Worm (Caenorhabditis elegans): ENCODE data around the gene T27F7.12.

The T27F7.12 gene

DNA sequence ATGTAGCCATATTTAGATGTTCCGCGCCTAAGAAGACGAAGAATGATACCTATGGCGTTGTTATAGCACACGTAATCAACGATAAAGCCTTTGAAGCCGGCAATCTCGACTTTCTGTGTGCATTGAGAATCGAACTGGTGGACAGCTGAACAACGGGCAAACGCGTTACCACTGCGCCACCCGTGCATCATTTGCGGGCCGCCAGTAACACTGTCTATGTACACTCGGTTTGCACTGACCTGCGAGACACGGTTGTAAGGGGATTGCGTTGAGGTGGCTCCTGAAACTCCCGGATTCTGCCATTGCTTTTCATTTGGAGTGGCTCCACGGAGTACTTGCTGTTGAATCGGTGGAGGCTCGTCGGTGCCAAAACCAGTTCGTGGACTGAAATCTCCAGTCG lies 47.5 kb upstream of the T27F7.12 start (continued):
- no peak for TF ChIP-seq sdz-12 (GFP tag; optimal IDR thresholded peaks at IDR 0.05)
- no peak for TF ChIP-seq ceh-20 (GFP tag; IDR thresholded peaks at IDR 0.05)
- peak; percentile 84 for TF ChIP-seq dmd-8 (GFP tag; IDR thresholded peaks at IDR 0.05)
- TF ChIP-seq nhr-48 (tag; optimal IDR thresholded peaks at IDR 0.05) = no peak
- no peak for TF ChIP-seq pqm-1 (tag; optimal IDR thresholded peaks at IDR 0.05)
- peak; percentile 22; the same call in 1 of the 2 replicates for TF ChIP-seq lin-1 (GFP tag; IDR thresholded peaks at IDR 0.05)
- no peak for TF ChIP-seq ceh-32 (tag; optimal IDR thresholded peaks at IDR 0.05; ENCODE audit: poor library complexity)
- peak; percentile 74 for TF ChIP-seq lim-7 (GFP tag; IDR thresholded peaks at IDR 0.05)
- TF ChIP-seq aly-2 (tag; optimal IDR thresholded peaks at IDR 0.05) = peak; percentile 53
- TF ChIP-seq nhr-111 (GFP tag; optimal IDR thresholded peaks at IDR 0.05) = peak; percentile 38
- TF ChIP-seq dve-1 (tag; optimal IDR thresholded peaks at IDR 0.05; ENCODE audit: insufficient read depth) = peak; percentile 23
- peak; percentile 58; the same call in 1 of the 2 replicates for TF ChIP-seq mdt-29 (GFP tag; IDR thresholded peaks at IDR 0.05)
- peak; percentile 65 for TF ChIP-seq hmg-1.1 (GFP tag; IDR thresholded peaks at IDR 0.05)
- TF ChIP-seq arid-1 (GFP tag; conservative IDR thresholded peaks at IDR 0.05) = peak; percentile 84
- TF ChIP-seq D1046.2 (GFP tag; IDR thresholded peaks at IDR 0.05) = peak; percentile 71; the same call in 1 of the 2 replicates
- TF ChIP-seq daf-16 (GFP tag; optimal IDR thresholded peaks at IDR 0.05) = peak; percentile 4 to 31
- TF ChIP-seq daf-16 (tag; optimal IDR thresholded peaks at IDR 0.05) = peak; percentile 37
- peak; percentile 39 for TF ChIP-seq T20F7.1 (GFP tag; optimal IDR thresholded peaks at IDR 0.05)
- TF ChIP-seq daf-12 (tag; optimal IDR thresholded peaks at IDR 0.05) = no peak
- TF ChIP-seq F49E8.2 (tag; optimal IDR thresholded peaks at IDR 0.05; ENCODE audit: borderline replicate concordance) = peak; percentile 54
- TF ChIP-seq zip-11 (GFP tag; IDR thresholded peaks at IDR 0.05) = no peak
- TF ChIP-seq F37D6.2 (tag; optimal IDR thresholded peaks at IDR 0.05) = no peak
- TF ChIP-seq nhr-28 (tag; optimal IDR thresholded peaks at IDR 0.05) = no peak
- no peak for TF ChIP-seq hlh-11 (tag; optimal IDR thresholded peaks at IDR 0.05)
- TF ChIP-seq lin-29 (GFP tag; IDR thresholded peaks at IDR 0.05) = no peak
- peak; percentile 43 for TF ChIP-seq php-3 (GFP tag; IDR thresholded peaks at IDR 0.05)
- no peak for TF ChIP-seq lir-3 (tag; optimal IDR thresholded peaks at IDR 0.05)
- peak; percentile 69 for TF ChIP-seq vab-7 (GFP tag; IDR thresholded peaks at IDR 0.05)
- TF ChIP-seq T26A8.4 (GFP tag; IDR thresholded peaks at IDR 0.05) = peak; percentile 71
- peak; percentile 63; the same call in 1 of the 2 replicates for TF ChIP-seq madf-9 (GFP tag; conservative IDR thresholded peaks at IDR 0.05)
- TF ChIP-seq duxl-1 (tag; optimal IDR thresholded peaks at IDR 0.05; ENCODE audit: poor library complexity) = peak; percentile 80
- TF ChIP-seq ama-1 (optimal IDR thresholded peaks at IDR 0.05) = peak; percentile 90
- peak; percentile 72; the same call in 1 of the 2 replicates for TF ChIP-seq dmd-9 (GFP tag; IDR thresholded peaks at IDR 0.05)
- peak; percentile 55 for TF ChIP-seq lin-13 (GFP tag; optimal IDR thresholded peaks at IDR 0.05)
- no peak for TF ChIP-seq lin-15B (tag; optimal IDR thresholded peaks at IDR 0.05)
- no peak; the same call in 1 of the 2 replicates for TF ChIP-seq F26F4.8 (GFP tag; conservative IDR thresholded peaks at IDR 0.05)
- peak; percentile 82 for TF ChIP-seq zfp-3 (GFP tag; conservative IDR thresholded peaks at IDR 0.05)
- TF ChIP-seq F10B5.3 (tag; optimal IDR thresholded peaks at IDR 0.05) = no peak
- peak; percentile 57 for TF ChIP-seq nhr-25 (tag; optimal IDR thresholded peaks at IDR 0.05; ENCODE audit: borderline replicate concordance, insufficient read depth)
- peak; percentile 36 for TF ChIP-seq spr-3 (GFP tag; optimal IDR thresholded peaks at IDR 0.05)

DNA sequence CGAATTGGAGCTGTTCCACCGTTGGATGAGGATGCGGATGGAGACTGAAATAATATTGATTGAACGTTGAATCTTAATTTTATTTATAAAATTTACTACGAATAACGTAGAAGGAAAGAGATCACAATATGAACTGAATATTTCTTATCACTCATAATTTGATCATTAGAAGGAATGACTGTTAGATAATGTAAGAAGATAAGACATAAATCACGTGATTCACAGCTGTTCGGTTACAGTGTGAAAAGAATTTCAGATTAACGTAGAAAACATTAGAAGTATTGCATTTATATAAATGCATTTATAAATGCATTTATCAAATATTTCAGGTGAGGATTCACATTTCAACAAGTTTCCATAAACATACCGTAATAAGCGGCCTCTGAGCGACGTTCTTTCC lies 47.1 kb upstream of the T27F7.12 start:
- TF ChIP-seq pqm-1 (tag; optimal IDR thresholded peaks at IDR 0.05) (peak; percentile 73), daf-16 (GFP tag; optimal IDR thresholded peaks at IDR 0.05) (no peak), daf-16 (tag; optimal IDR thresholded peaks at IDR 0.05) (peak; percentile 9), T20F7.1 (GFP tag; optimal IDR thresholded peaks at IDR 0.05) (peak; percentile 12), dmd-6 (GFP tag; IDR thresholded peaks at IDR 0.05) (peak; percentile 79), dve-1 (tag; optimal IDR thresholded peaks at IDR 0.05; ENCODE audit: insufficient read depth) (peak; percentile 84), Y75B8A.6 (GFP tag; IDR thresholded peaks at IDR 0.05) (no peak), lin-1 (GFP tag; IDR thresholded peaks at IDR 0.05) (0 out of 2 replicates have a peak, but pooled peaks have one; percentile 28), lin-13 (GFP tag; optimal IDR thresholded peaks at IDR 0.05) (no peak), hlh-11 (tag; optimal IDR thresholded peaks at IDR 0.05) (peak; percentile 82), dmd-9 (GFP tag; IDR thresholded peaks at IDR 0.05) (no peak), ztf-7 (tag; optimal IDR thresholded peaks at IDR 0.05) (peak; percentile 27), skn-1 (tag; optimal IDR thresholded peaks at IDR 0.05) (no peak), nhr-77 (tag; optimal IDR thresholded peaks at IDR 0.05) (peak; percentile 27), nhr-28 (tag; optimal IDR thresholded peaks at IDR 0.05) (peak; percentile 57), hlh-30 (tag; optimal IDR thresholded peaks at IDR 0.05; ENCODE audit: insufficient read depth) (peak; percentile 56)

All from whole organism, L4 larva.